Worm (Caenorhabditis elegans): ENCODE measurements around the gene C33F10.11.
"Not testable (repeated sequence)": the region's sequence is repeated elsewhere in the genome, so short reads cannot be mapped to it uniquely, and the experiment has no call there.

DNA sequence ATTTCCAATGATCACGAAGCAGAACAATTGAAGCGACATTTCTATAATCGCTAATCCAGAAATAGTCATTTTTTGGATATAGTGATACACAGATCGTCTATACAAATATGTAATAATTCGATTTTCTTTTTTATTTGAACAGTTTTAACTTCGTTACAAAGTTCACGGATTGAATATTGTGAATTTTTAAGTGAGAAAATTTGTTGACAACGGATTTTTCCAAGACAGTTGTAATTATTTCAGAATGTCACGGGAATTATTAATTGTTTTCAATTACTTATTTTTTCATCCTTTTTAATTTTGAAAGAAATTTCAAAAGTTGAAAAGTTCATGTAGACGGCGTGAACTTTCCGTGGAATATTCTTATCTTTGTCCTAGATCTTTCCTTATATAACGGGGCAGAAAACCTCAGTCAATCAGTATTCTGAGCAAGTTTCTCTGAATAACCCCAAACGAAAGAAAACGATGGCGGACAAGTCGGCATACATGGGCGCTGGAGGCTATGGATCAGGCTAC is 7.5 kb upstream of the C33F10.11 start, which contains the start of the genes T23B7.2 and nspd-4:
- TF ChIP-seq him-1, W03F9.2, dao-5 (tag; optimal IDR thresholded peaks at IDR 0.05): not testable (repeated sequence)
